Worm (Caenorhabditis elegans) whole organism, late embryonic: Measurements from ENCODE around the gene math-37.

ENCODE experiments used
- madf-2 ChIP-seq: sonication (generic microtip); optimal IDR thresholded peaks from 2 replicates; lab custom pipeline; 2017; ENCODE audit warnings: missing genetic modification characterization, missing compliant biosample characterization
- tbx-2 ChIP-seq: sonication (generic microtip); optimal IDR thresholded peaks from 2 replicates; lab custom pipeline; 2016; ENCODE audit warnings: missing genetic modification characterization, missing compliant biosample characterization

- TF ChIP-seq madf-2 = no peak
- TF ChIP-seq tbx-2 = no peak
These were observed 46.5 kb downstream of the math-37 start, which contains the start of gene F07E5.8 for ce11 chrII:2075513-2075912.
